Worm (Caenorhabditis elegans) whole organism, young adult: ENCODE results near the gene F43C11.4.

Source experiments
- F39B2.1 ChIP-seq: fragments of 200-800 bp; sonication (Bioruptor generic); IDR thresholded peaks from 2 replicates; pipeline ENCODE4 v1.3.6; 2022; ENCODE audit warnings: missing genetic modification reagents, missing genetic modification characterization, missing compliant biosample characterization
- K11D2.4 ChIP-seq: fragments of 200-800 bp; sonication (Bioruptor generic); IDR thresholded peaks from 2 replicates; pipeline ENCODE4 v1.3.6; 2022; ENCODE audit warnings: missing genetic modification reagents, missing genetic modification characterization, missing compliant biosample characterization
- ama-1 ChIP-seq, 3 experiments: fragments of 150-350 bp in 1 of 3; sonication (generic microtip) in 2 of 3; optimal IDR thresholded peaks; 2 replicates each; lab custom pipeline; 2014 to 2018; ENCODE audit warnings: missing biosample characterization in 2 of 3, missing genetic modification characterization in 2 of 3, missing genetic modification reagents in 2 of 3
- hmg-20 ChIP-seq: fragments of 200-800 bp; sonication (Bioruptor generic); IDR thresholded peaks from 2 replicates; pipeline ENCODE4 v1.3.6; 2022; ENCODE audit warnings: missing genetic modification reagents, missing genetic modification characterization, missing compliant biosample characterization
- lin-40 ChIP-seq: sonication (generic microtip); optimal IDR thresholded peaks from 2 replicates; lab custom pipeline; 2016; ENCODE audit warnings: missing genetic modification characterization, mild to moderate bottlenecking, missing compliant biosample characterization, missing genotype, missing genetic modification reagents
- sdz-38 ChIP-seq: sonication (generic microtip); optimal IDR thresholded peaks from 2 replicates; lab custom pipeline; 2016; ENCODE audit warnings: missing genotype, missing genetic modification characterization, missing compliant biosample characterization
- somi-1 ChIP-seq: fragments of 200-800 bp; sonication (Bioruptor generic); optimal IDR thresholded peaks from 2 replicates; lab custom pipeline; 2018; ENCODE audit warnings: mild to moderate bottlenecking, missing genetic modification characterization, missing compliant biosample characterization
- unc-62 ChIP-seq: fragments of 150-350 bp; optimal IDR thresholded peaks from 2 replicates; lab custom pipeline; 2014; ENCODE audit warnings: missing biosample characterization, missing genetic modification reagents, missing genetic modification characterization
- zfh-2 ChIP-seq: fragments of 200-800 bp; sonication (Bioruptor generic); conservative IDR thresholded peaks from 2 replicates; pipeline ENCODE4 v1.3.6; 2022; ENCODE audit warnings: missing genetic modification reagents, missing genetic modification characterization, missing compliant biosample characterization

DNA sequence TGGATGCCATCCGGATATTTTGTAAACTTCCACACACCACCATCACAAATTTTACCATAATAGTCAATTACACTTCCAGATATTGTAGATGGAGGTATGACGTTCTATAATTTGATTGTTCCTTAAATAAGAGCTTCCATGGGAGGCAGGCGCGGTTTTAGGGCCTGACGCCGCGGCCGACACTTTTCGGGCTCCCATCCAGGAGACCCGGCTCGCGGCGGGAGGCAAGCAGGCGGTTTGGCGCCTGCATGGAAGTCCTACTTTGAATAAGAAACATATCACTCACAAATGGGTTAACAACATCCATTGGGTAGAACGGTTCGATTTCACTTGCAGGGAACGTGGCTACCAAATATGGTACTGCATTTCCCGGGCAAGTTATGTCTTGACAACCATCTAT is 32.9 kb downstream of the F43C11.4 start:
- TF ChIP-seq K11D2.4 (GFP tag; lab: Robert Waterston, UW): no peak
- no peak for TF ChIP-seq F39B2.1 (GFP tag; lab: Robert Waterston, UW)
- no peak for TF ChIP-seq somi-1 (GFP tag; lab: Kevin White, UChicago)
- TF ChIP-seq unc-62 (GFP tag; lab: Kevin White, UChicago): no peak
- TF ChIP-seq lin-40 (tag; lab: Kevin White, UChicago): no peak
- no peak for TF ChIP-seq ama-1 (optimal IDR thresholded peaks at IDR 0.05; lab: Kevin White, UChicago)
- no peak for TF ChIP-seq ama-1 (GFP tag; optimal IDR thresholded peaks at IDR 0.05; lab: Kevin White, UChicago)
- no peak for TF ChIP-seq hmg-20 (GFP tag; lab: Robert Waterston, UW)
- no peak for TF ChIP-seq sdz-38 (tag; lab: Kevin White, UChicago)
- TF ChIP-seq zfh-2 (GFP tag; lab: Robert Waterston, UW): no peak; the same call in 1 of the 2 replicates
